Fruit fly (Drosophila melanogaster) whole organism, embryonic: ENCODE results near the gene CG6340.

ENCODE experiments used
- Aef1 ChIP-seq: fragments of 200-800 bp; sonication (Bioruptor generic); IDR thresholded peaks from 3 replicates; pipeline ENCODE4 v1.3.6; 2022; ENCODE audit warnings: missing biosample characterization, missing genetic modification characterization
- B-H2 ChIP-seq: fragments of 200-800 bp; sonication (Bioruptor generic); optimal IDR thresholded peaks from 2 replicates; lab custom pipeline; 2018; ENCODE audit warnings: missing biosample characterization, mild to moderate bottlenecking, missing genetic modification characterization
- Bgb ChIP-seq: fragments of 200-800 bp; sonication (Bioruptor generic); IDR thresholded peaks from 2 replicates; pipeline ENCODE4 v1.3.6; 2022; ENCODE audit warnings: missing biosample characterization, missing genetic modification characterization; ENCODE audit not compliant: partially characterized antibody
- CG10267 ChIP-seq: fragments of 200-800 bp; sonication (Bioruptor generic); optimal IDR thresholded peaks from 2 replicates; lab custom pipeline; 2018; ENCODE audit warnings: missing biosample characterization, mild to moderate bottlenecking, missing genetic modification characterization, moderate library complexity
- CG10274 ChIP-seq: fragments of 200-800 bp; sonication (Bioruptor generic); optimal IDR thresholded peaks from 3 replicates; lab custom pipeline; 2017; ENCODE audit warnings: missing biosample characterization, mild to moderate bottlenecking, missing genetic modification characterization
- CG11085 ChIP-seq: fragments of 200-800 bp; sonication (Bioruptor generic); IDR thresholded peaks from 2 replicates; pipeline ENCODE4 v1.3.6; 2022; ENCODE audit warnings: missing biosample characterization, missing genetic modification characterization
- CG12155 ChIP-seq: fragments of 200-800 bp; sonication (Bioruptor generic); optimal IDR thresholded peaks from 3 replicates; lab custom pipeline; 2016; ENCODE audit warnings: missing biosample characterization, missing genetic modification characterization
- CG12219 ChIP-seq: fragments of 200-800 bp; sonication (Bioruptor generic); optimal IDR thresholded peaks from 3 replicates; lab custom pipeline; 2018; ENCODE audit warnings: missing biosample characterization, mild to moderate bottlenecking, missing genetic modification characterization
- CG12299 ChIP-seq: fragments of 200-800 bp; sonication (Bioruptor generic); optimal IDR thresholded peaks from 2 replicates; lab custom pipeline; 2018; ENCODE audit warnings: missing biosample characterization, mild to moderate bottlenecking, missing genetic modification characterization
- CG12769 ChIP-seq: fragments of 200-800 bp; sonication (Bioruptor generic); optimal IDR thresholded peaks from 2 replicates; lab custom pipeline; 2019; ENCODE audit warnings: missing biosample characterization, mild to moderate bottlenecking, missing genetic modification characterization, moderate library complexity
- CG13894 ChIP-seq: fragments of 200-800 bp; sonication (Bioruptor generic); optimal IDR thresholded peaks from 3 replicates; lab custom pipeline; 2018; ENCODE audit warnings: missing biosample characterization, mild to moderate bottlenecking, missing genetic modification characterization, moderate library complexity
- CG14710 ChIP-seq: fragments of 200-800 bp; sonication (Bioruptor generic); optimal IDR thresholded peaks from 3 replicates; lab custom pipeline; 2019; ENCODE audit warnings: missing biosample characterization, mild to moderate bottlenecking, missing genetic modification characterization, moderate library complexity
- CG15011 ChIP-seq: fragments of 200-800 bp; sonication (Bioruptor generic); optimal IDR thresholded peaks from 3 replicates; lab custom pipeline; 2018; ENCODE audit warnings: missing biosample characterization, mild to moderate bottlenecking, missing genetic modification characterization
- CG15269 ChIP-seq: fragments of 200-800 bp; sonication (Bioruptor generic); optimal IDR thresholded peaks from 2 replicates; lab custom pipeline; 2018; ENCODE audit warnings: missing biosample characterization, mild to moderate bottlenecking, missing genetic modification characterization, moderate library complexity
- CG17186 ChIP-seq: fragments of 200-800 bp; sonication (Bioruptor generic); optimal IDR thresholded peaks from 3 replicates; lab custom pipeline; 2017; ENCODE audit warnings: missing biosample characterization, missing genetic modification reagents, missing genetic modification characterization
- CG18476 ChIP-seq: fragments of 200-800 bp; sonication (Bioruptor generic); optimal IDR thresholded peaks from 2 replicates; lab custom pipeline; 2016; ENCODE audit warnings: missing biosample characterization, mild to moderate bottlenecking, missing genetic modification characterization
- CG32532 ChIP-seq: fragments of 200-800 bp; sonication (Bioruptor generic); IDR thresholded peaks from 2 replicates; pipeline ENCODE4 v1.3.6; 2022; ENCODE audit warnings: missing biosample characterization, missing genetic modification characterization
- CG4282 ChIP-seq: fragments of 200-800 bp; sonication (Bioruptor generic); optimal IDR thresholded peaks from 2 replicates; lab custom pipeline; 2016; ENCODE audit warnings: missing biosample characterization, missing genetic modification characterization
- CG4328 ChIP-seq: fragments of 200-800 bp; sonication (Bioruptor generic); optimal IDR thresholded peaks from 3 replicates; lab custom pipeline; 2017; ENCODE audit warnings: missing biosample characterization, missing genetic modification reagents, missing genetic modification characterization
- CG4820 ChIP-seq: fragments of 200-800 bp; sonication (Bioruptor generic); optimal IDR thresholded peaks from 3 replicates; lab custom pipeline; 2016; ENCODE audit warnings: missing biosample characterization, missing genetic modification characterization
- CG8290 ChIP-seq, 3 experiments: fragments of 200-800 bp; sonication (Bioruptor generic); optimal IDR thresholded peaks; 2 replicates each; lab custom pipeline; 2016 to 2019; ENCODE audit warnings: missing biosample characterization in 3 of 3, missing genetic modification characterization in 3 of 3, mild to moderate bottlenecking in 2 of 3, moderate library complexity in 1 of 3
- CG8388 ChIP-seq: fragments of 200-800 bp; sonication (Bioruptor generic); optimal IDR thresholded peaks from 2 replicates; lab custom pipeline; 2019; ENCODE audit warnings: missing biosample characterization, mild to moderate bottlenecking, missing genetic modification characterization, moderate library complexity
- Dad ChIP-seq: fragments of 200-800 bp; sonication (Bioruptor generic); optimal IDR thresholded peaks from 3 replicates; lab custom pipeline; 2016; ENCODE audit warnings: missing biosample characterization, missing genetic modification characterization
- Dll ChIP-seq: fragments of 200-800 bp; sonication (Bioruptor generic); IDR thresholded peaks from 4 replicates; pipeline ENCODE4 v1.3.6; 2022; ENCODE audit warnings: missing biosample characterization, missing genetic modification characterization; ENCODE audit not compliant: partially characterized antibody
- Ets97D ChIP-seq: fragments of 200-800 bp; sonication (Bioruptor generic); optimal IDR thresholded peaks from 3 replicates; lab custom pipeline; 2016; ENCODE audit warnings: missing biosample characterization, missing genetic modification characterization
- Hey ChIP-seq: fragments of 200-800 bp; sonication (Bioruptor generic); optimal IDR thresholded peaks from 3 replicates; lab custom pipeline; 2018; ENCODE audit warnings: missing biosample characterization, mild to moderate bottlenecking, missing genetic modification characterization
- MESR4 ChIP-seq: fragments of 200-800 bp; sonication (Bioruptor generic); optimal IDR thresholded peaks from 2 replicates; lab custom pipeline; 2018; ENCODE audit warnings: missing biosample characterization, mild to moderate bottlenecking, missing genetic modification characterization, moderate library complexity
- Mad ChIP-seq: fragments of 200-800 bp; sonication (Bioruptor generic); optimal IDR thresholded peaks from 2 replicates; lab custom pipeline; 2016; ENCODE audit warnings: missing biosample characterization, missing genetic modification characterization
- Mes4 ChIP-seq: fragments of 200-800 bp; sonication (Bioruptor generic); optimal IDR thresholded peaks from 2 replicates; lab custom pipeline; 2016; ENCODE audit warnings: missing biosample characterization, missing genetic modification characterization
- NK7.1 ChIP-seq: fragments of 200-800 bp; sonication (Bioruptor generic); optimal IDR thresholded peaks from 3 replicates; lab custom pipeline; 2016; ENCODE audit warnings: missing biosample characterization, missing genetic modification characterization
- Opbp ChIP-seq: fragments of 200-800 bp; sonication (Bioruptor generic); IDR thresholded peaks from 3 replicates; pipeline ENCODE4 v1.3.6; 2022; ENCODE audit warnings: missing biosample characterization, missing genetic modification characterization; ENCODE audit not compliant: partially characterized antibody
- Side ChIP-seq: fragments of 200-800 bp; sonication (Bioruptor generic); optimal IDR thresholded peaks from 2 replicates; lab custom pipeline; 2016; ENCODE audit warnings: missing biosample characterization, missing genetic modification characterization
- Ssrp ChIP-seq: fragments of 200-800 bp; sonication (Bioruptor generic); optimal IDR thresholded peaks from 2 replicates; lab custom pipeline; 2018; ENCODE audit warnings: missing biosample characterization, mild to moderate bottlenecking, missing genetic modification characterization, moderate library complexity
- bcd ChIP-seq: fragments of 200-800 bp; sonication (Bioruptor generic); optimal IDR thresholded peaks from 2 replicates; lab custom pipeline; 2017; ENCODE audit warnings: missing biosample characterization, mild to moderate bottlenecking, missing genetic modification characterization
- ci ChIP-seq: fragments of 200-800 bp; sonication (Bioruptor generic); IDR thresholded peaks from 3 replicates; pipeline ENCODE4 v1.3.6; 2022; ENCODE audit warnings: missing biosample characterization, missing genetic modification characterization
- croc ChIP-seq: fragments of 200-800 bp; sonication (Bioruptor generic); conservative IDR thresholded peaks from 3 replicates; pipeline ENCODE4 v1.3.6; 2022; ENCODE audit warnings: missing biosample characterization, missing genetic modification characterization
- emc ChIP-seq: fragments of 200-800 bp; sonication (Bioruptor generic); optimal IDR thresholded peaks from 2 replicates; lab custom pipeline; 2016; ENCODE audit warnings: missing biosample characterization, missing genetic modification characterization
- eve ChIP-seq, 2 experiments: fragments of >200 bp; optimal IDR thresholded peaks; 2 replicates each; lab custom pipeline; 2017; ENCODE audit warnings: missing biosample characterization in 2 of 2, missing genetic modification characterization in 2 of 2
- exex ChIP-seq: fragments of 200-800 bp; sonication (Bioruptor generic); optimal IDR thresholded peaks from 4 replicates; lab custom pipeline; 2018; ENCODE audit warnings: missing biosample characterization, mild to moderate bottlenecking, missing genetic modification characterization, moderate library complexity
- fd102C ChIP-seq: fragments of 200-800 bp; sonication (Bioruptor generic); optimal IDR thresholded peaks from 2 replicates; lab custom pipeline; 2018; ENCODE audit warnings: missing biosample characterization, mild to moderate bottlenecking, missing genetic modification characterization, moderate library complexity
- gsb-n ChIP-seq: fragments of 200-800 bp; sonication (Bioruptor generic); optimal IDR thresholded peaks from 3 replicates; lab custom pipeline; 2018; ENCODE audit warnings: missing biosample characterization, mild to moderate bottlenecking, missing genetic modification characterization
- hkb ChIP-seq, 2 experiments: fragments of 200-800 bp in 1 of 2; fragments of >200 bp in 1 of 2; sonication (Bioruptor generic) in 1 of 2; IDR thresholded peaks in 1 of 2; optimal IDR thresholded peaks in 1 of 2; 2 replicates each; pipeline versions ENCODE4 v1.3.6 to Lab custom; 2017 to 2022; ENCODE audit warnings: missing biosample characterization in 1 of 2, missing genetic modification characterization in 1 of 2
- kni ChIP-seq: fragments of 200-800 bp; sonication (Bioruptor generic); optimal IDR thresholded peaks from 3 replicates; lab custom pipeline; 2017; ENCODE audit warnings: mild to moderate bottlenecking, missing biosample characterization, missing genetic modification reagents, missing genetic modification characterization
- lilli ChIP-seq: fragments of 200-800 bp; sonication (Bioruptor generic); optimal IDR thresholded peaks from 3 replicates; lab custom pipeline; 2016; ENCODE audit warnings: missing biosample characterization, missing genetic modification characterization
- onecut ChIP-seq: fragments of 200-800 bp; sonication (Bioruptor generic); IDR thresholded peaks from 2 replicates; pipeline ENCODE4 v1.3.6; 2022; ENCODE audit warnings: missing biosample characterization, missing genetic modification characterization
- sd ChIP-seq: fragments of 200-800 bp; sonication (Bioruptor generic); optimal IDR thresholded peaks from 3 replicates; lab custom pipeline; 2018; ENCODE audit warnings: missing biosample characterization, mild to moderate bottlenecking, missing genetic modification characterization, moderate library complexity
- sisA ChIP-seq: fragments of 200-800 bp; sonication (Bioruptor generic); IDR thresholded peaks from 2 replicates; pipeline ENCODE4 v1.3.6; 2022; ENCODE audit warnings: missing biosample characterization, missing genetic modification characterization
- tll ChIP-seq, 2 experiments: fragments of 200-800 bp in 1 of 2; fragments of >200 bp in 1 of 2; sonication (Bioruptor generic) in 1 of 2; optimal IDR thresholded peaks; 2 replicates each; lab custom pipeline; 2017 to 2019; ENCODE audit warnings: missing biosample characterization in 2 of 2, missing genetic modification characterization in 2 of 2, mild to moderate bottlenecking in 1 of 2, moderate library complexity in 1 of 2
- vfl ChIP-seq: fragments of 200-800 bp; sonication (Bioruptor generic); optimal IDR thresholded peaks from 2 replicates; lab custom pipeline; 2016; ENCODE audit warnings: missing biosample characterization, missing genetic modification characterization
- zfh1 ChIP-seq: fragments of 200-800 bp; sonication (Bioruptor generic); IDR thresholded peaks from 3 replicates; pipeline ENCODE4 v1.3.6; 2022; ENCODE audit warnings: missing biosample characterization, missing genetic modification characterization

The CG6340 gene

DNA sequence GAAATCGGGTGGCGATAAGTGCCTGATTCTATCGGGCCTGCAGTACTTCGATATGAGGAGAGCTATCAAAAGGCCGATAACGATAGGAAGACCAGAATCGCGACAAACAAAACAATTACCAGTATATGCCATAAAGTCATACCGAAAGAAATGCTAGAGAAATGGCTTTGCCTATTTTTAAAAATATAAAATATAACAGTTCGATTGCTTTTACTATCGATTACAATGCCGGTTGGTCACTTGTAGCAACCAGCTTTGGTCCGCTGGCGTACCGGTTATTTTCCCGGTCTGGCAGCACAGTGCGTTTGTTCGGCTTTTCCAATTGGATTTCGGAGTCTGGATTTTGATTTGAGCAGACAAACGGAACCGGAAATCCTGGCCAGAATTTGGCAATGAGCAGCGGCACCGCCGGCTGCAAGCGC, 19.7 kb upstream of the CG6340 start, which contains the start of the genes shtd, CG6294 and CG6299:
Gene shtd (minus strand): TSS at position 6 of the 422 bp plus-strand sequence.
Gene CG6294 (plus strand): TSS at position 287 of the 422 bp plus-strand sequence.
Gene CG6299 (plus strand): TSS at position 287 of the 422 bp plus-strand sequence.
- peak; percentile 88 for TF ChIP-seq Opbp (GFP tag; lab: Robert Waterston, UW)
- TF ChIP-seq hkb (optimal IDR thresholded peaks at IDR 0.05; lab: Kevin White, UChicago): no peak
- no peak for TF ChIP-seq hkb (GFP tag; IDR thresholded peaks at IDR 0.05; lab: Robert Waterston, UW)
- no peak for TF ChIP-seq ci
- no peak for TF ChIP-seq CG11085 (GFP tag; lab: Robert Waterston, UW)
- no peak for TF ChIP-seq tll (GFP tag; optimal IDR thresholded peaks at IDR 0.05; lab: Kevin White, UChicago)
- TF ChIP-seq CG17186 (GFP tag; lab: Kevin White, UChicago): peak; percentile 9
- no peak for TF ChIP-seq CG32532
- no peak for TF ChIP-seq sisA (GFP tag; lab: Robert Waterston, UW)
- no peak for TF ChIP-seq CG13894
- TF ChIP-seq CG12299 (tag; lab: Kevin White, UChicago): peak; percentile 2
- no peak for TF ChIP-seq Ssrp (tag; lab: Kevin White, UChicago)
- TF ChIP-seq Side (GFP tag; lab: Kevin White, UChicago): no peak
- peak; percentile 60 for TF ChIP-seq CG8290 (GFP tag; optimal IDR thresholded peaks at IDR 0.05; lab: Kevin White, UChicago)
- no peak for TF ChIP-seq CG8290 (tag; optimal IDR thresholded peaks at IDR 0.05; lab: Kevin White, UChicago)
- peak; percentile 44 for TF ChIP-seq MESR4 (GFP tag; lab: Kevin White, UChicago)
- no peak for TF ChIP-seq fd102C
- TF ChIP-seq emc (GFP tag; lab: Kevin White, UChicago): no peak
- no peak for TF ChIP-seq Dad (GFP tag; lab: Kevin White, UChicago)
- no peak for TF ChIP-seq croc
- TF ChIP-seq CG10274 (GFP tag; lab: Kevin White, UChicago): no peak
- peak; percentile 20 for TF ChIP-seq Mad
- peak; percentile 6 for TF ChIP-seq CG18476 (GFP tag; lab: Kevin White, UChicago)
- no peak for TF ChIP-seq kni (GFP tag; lab: Kevin White, UChicago)
- TF ChIP-seq CG8388: no peak
- no peak for TF ChIP-seq exex (tag; lab: Kevin White, UChicago)
- no peak for TF ChIP-seq Aef1 (GFP tag; lab: Robert Waterston, UW)
- TF ChIP-seq Bgb (GFP tag; lab: Robert Waterston, UW): peak; percentile 92
- no peak for TF ChIP-seq CG12769 (tag; lab: Kevin White, UChicago)
- no peak for TF ChIP-seq B-H2 (GFP tag; lab: Kevin White, UChicago)
- peak; percentile 94 for TF ChIP-seq Dll
- no peak for TF ChIP-seq CG12155 (GFP tag; lab: Kevin White, UChicago)
- no peak for TF ChIP-seq NK7.1 (GFP tag; lab: Kevin White, UChicago)
- no peak for TF ChIP-seq CG15269 (tag; lab: Kevin White, UChicago)
- TF ChIP-seq bcd (GFP tag; lab: Kevin White, UChicago): no peak
- TF ChIP-seq Mes4 (GFP tag; lab: Kevin White, UChicago): no peak
- TF ChIP-seq CG4328 (GFP tag; lab: Kevin White, UChicago): no peak
- TF ChIP-seq Hey: no peak
- TF ChIP-seq sd (tag; lab: Kevin White, UChicago): no peak
- TF ChIP-seq CG15011 (GFP tag; lab: Kevin White, UChicago): no peak
- peak; percentile 68 for TF ChIP-seq CG14710 (tag; lab: Kevin White, UChicago)
- TF ChIP-seq Ets97D (GFP tag; lab: Kevin White, UChicago): peak; percentile 80
- TF ChIP-seq CG4820 (GFP tag; lab: Kevin White, UChicago): no peak
- TF ChIP-seq CG12219 (GFP tag; lab: Kevin White, UChicago): no peak
- TF ChIP-seq CG4282: no peak
- TF ChIP-seq onecut (GFP tag; lab: Robert Waterston, UW): no peak
- TF ChIP-seq CG10267 (tag; lab: Kevin White, UChicago): peak; percentile 42
- TF ChIP-seq gsb-n (tag; lab: Kevin White, UChicago): no peak
- no peak for TF ChIP-seq zfh1 (GFP tag; lab: Robert Waterston, UW)
- TF ChIP-seq eve (GFP tag; optimal IDR thresholded peaks at IDR 0.05; lab: Kevin White, UChicago): no peak
- TF ChIP-seq vfl (GFP tag; lab: Kevin White, UChicago): peak; percentile 19
- TF ChIP-seq lilli (GFP tag; lab: Kevin White, UChicago): peak; percentile 18
